Fruit fly (Drosophila melanogaster) whole organism, wandering third instar larva: Measurements from ENCODE around the gene Ufd4.
A peak's percentile ranks its signal among the peaks of the same experiment; 100 is the strongest.

Experiments
- Abd-B ChIP-seq: fragments of >200 bp; optimal IDR thresholded peaks from 2 replicates; lab custom pipeline; 2017; ENCODE audit warnings: missing biosample characterization, missing genetic modification characterization
- CG32264 ChIP-seq: fragments of 200-800 bp; sonication (Bioruptor generic); optimal IDR thresholded peaks from 2 replicates; lab custom pipeline; 2016; ENCODE audit warnings: missing biosample characterization, missing genetic modification characterization
- CrebA ChIP-seq: fragments of 200-800 bp; sonication (Bioruptor generic); optimal IDR thresholded peaks from 2 replicates; lab custom pipeline; 2016; ENCODE audit warnings: missing biosample characterization, mild to moderate bottlenecking, missing genetic modification characterization, borderline replicate concordance
- Dif ChIP-seq: fragments of 200-275, 200-300 bp; sonication (Bioruptor generic); optimal IDR thresholded peaks from 2 replicates; lab custom pipeline; 2018; ENCODE audit warnings: missing biosample characterization, missing genetic modification characterization; ENCODE audit not compliant: partially characterized antibody
- HLH106 ChIP-seq: fragments of 200-800 bp; optimal IDR thresholded peaks from 3 replicates; lab custom pipeline; 2019; ENCODE audit warnings: missing biosample characterization, mild to moderate bottlenecking, missing genetic modification characterization, moderate library complexity
- Hnf4 ChIP-seq: fragments of 200-800 bp; sonication (Bioruptor generic); optimal IDR thresholded peaks from 2 replicates; lab custom pipeline; 2016; ENCODE audit warnings: missing biosample characterization, mild to moderate bottlenecking, missing genetic modification characterization
- Hr78 ChIP-seq: fragments of >200 bp; optimal IDR thresholded peaks from 2 replicates; lab custom pipeline; 2017; ENCODE audit warnings: missing biosample characterization, missing genetic modification characterization
- Hr83 ChIP-seq: fragments of 200-300 bp; sonication (Bioruptor generic); optimal IDR thresholded peaks from 2 replicates; lab custom pipeline; 2016; ENCODE audit warnings: missing biosample characterization, mild to moderate bottlenecking, missing genetic modification characterization, moderate library complexity; ENCODE audit not compliant: poor library complexity, severe bottlenecking
- Jra ChIP-seq: sonication (Bioruptor generic); optimal IDR thresholded peaks from 2 replicates; lab custom pipeline; 2016; ENCODE audit warnings: missing biosample characterization, missing genetic modification characterization
- Mio ChIP-seq: sonication (Bioruptor generic); optimal IDR thresholded peaks from 2 replicates; lab custom pipeline; 2016; ENCODE audit warnings: missing biosample characterization, missing genetic modification characterization
- Myc ChIP-seq: fragments of >200 bp; optimal IDR thresholded peaks from 2 replicates; lab custom pipeline; 2017
- Rel ChIP-seq, 2 experiments: fragments of 200-800 bp; sonication (Bioruptor generic) in 1 of 2; optimal IDR thresholded peaks; 2 replicates in 1 of 2; 3 replicates in 1 of 2; lab custom pipeline; 2016 to 2019; ENCODE audit warnings: mild to moderate bottlenecking in 2 of 2, missing biosample characterization in 2 of 2, missing genetic modification characterization in 2 of 2, moderate library complexity in 1 of 2
- Sp1 ChIP-seq: fragments of 200-800 bp; sonication (Bioruptor generic); optimal IDR thresholded peaks from 3 replicates; lab custom pipeline; 2019; ENCODE audit warnings: missing biosample characterization, mild to moderate bottlenecking, missing genetic modification characterization, moderate library complexity
- Vsx2 ChIP-seq: fragments of 200-300, 225-300 bp; sonication (Bioruptor generic); optimal IDR thresholded peaks from 2 replicates; lab custom pipeline; 2018; ENCODE audit warnings: missing biosample characterization, missing genetic modification characterization; ENCODE audit not compliant: partially characterized antibody
- br ChIP-seq: fragments of 200-800 bp; sonication (Bioruptor generic); optimal IDR thresholded peaks from 2 replicates; lab custom pipeline; 2016; ENCODE audit warnings: missing biosample characterization, missing genetic modification characterization
- dmrt93B ChIP-seq: fragments of 200-800 bp; sonication (Bioruptor generic); optimal IDR thresholded peaks from 2 replicates; lab custom pipeline; 2018; ENCODE audit warnings: missing biosample characterization, mild to moderate bottlenecking, missing genetic modification characterization
- dsf ChIP-seq: sonication (Bioruptor generic); optimal IDR thresholded peaks from 2 replicates; lab custom pipeline; 2016; ENCODE audit warnings: missing biosample characterization, missing genetic modification characterization, borderline replicate concordance
- ey ChIP-seq: fragments of 200-800 bp; sonication (Bioruptor generic); optimal IDR thresholded peaks from 2 replicates; lab custom pipeline; 2016; ENCODE audit warnings: missing biosample characterization, missing genetic modification characterization
- foxo ChIP-seq, 2 experiments: fragments of 200-800 bp; sonication (Bioruptor generic); optimal IDR thresholded peaks; 2 replicates in 1 of 2; 3 replicates in 1 of 2; lab custom pipeline; 2016 to 2017; ENCODE audit warnings: missing biosample characterization in 2 of 2, missing genetic modification characterization in 2 of 2
- fru ChIP-seq: fragments of 200-800 bp; sonication (Bioruptor generic); optimal IDR thresholded peaks from 3 replicates; lab custom pipeline; 2016; ENCODE audit warnings: missing biosample characterization, mild to moderate bottlenecking, missing genetic modification characterization
- h ChIP-seq: fragments of 200-800 bp; sonication (Bioruptor generic); optimal IDR thresholded peaks from 3 replicates; lab custom pipeline; 2016; ENCODE audit warnings: missing biosample characterization, mild to moderate bottlenecking, missing genetic modification characterization
- jim ChIP-seq: fragments of 175-275, 200-325 bp; sonication (Bioruptor generic); optimal IDR thresholded peaks from 2 replicates; lab custom pipeline; 2016; ENCODE audit warnings: missing biosample characterization, mild to moderate bottlenecking, missing genetic modification characterization
- lola ChIP-seq: fragments of >200 bp; optimal IDR thresholded peaks from 2 replicates; lab custom pipeline; 2017; ENCODE audit warnings: missing biosample characterization, missing genetic modification characterization
- rgr ChIP-seq: fragments of 200-800 bp; sonication (Bioruptor generic); optimal IDR thresholded peaks from 3 replicates; lab custom pipeline; 2016; ENCODE audit warnings: missing biosample characterization, mild to moderate bottlenecking, missing genetic modification characterization
- sage ChIP-seq: fragments of 200-800 bp; sonication (Bioruptor generic); optimal IDR thresholded peaks from 2 replicates; lab custom pipeline; 2016; ENCODE audit warnings: missing biosample characterization, mild to moderate bottlenecking, missing genetic modification characterization
- tai ChIP-seq: sonication (Bioruptor generic); optimal IDR thresholded peaks from 2 replicates; lab custom pipeline; 2016; ENCODE audit warnings: missing biosample characterization, missing genetic modification characterization
- woc ChIP-seq: sonication (Bioruptor generic); optimal IDR thresholded peaks from 2 replicates; lab custom pipeline; 2016; ENCODE audit warnings: missing biosample characterization, mild to moderate bottlenecking, missing genetic modification characterization

The Ufd4 gene

dm6 chr2L:10315888-10316287 is 23.7 kb upstream of the Ufd4 start:
- TF ChIP-seq jim (GFP tag; lab: Kevin White, UChicago): no peak
- TF ChIP-seq Sp1 (GFP tag; lab: Kevin White, UChicago): no peak
- TF ChIP-seq Hnf4 (GFP tag; lab: Kevin White, UChicago): no peak
- no peak for TF ChIP-seq Abd-B (GFP tag; lab: Kevin White, UChicago)
- TF ChIP-seq Myc (lab: Kevin White, UChicago): no peak
- no peak for TF ChIP-seq h (GFP tag; lab: Kevin White, UChicago)
- TF ChIP-seq sage (GFP tag; lab: Kevin White, UChicago): no peak
- no peak for TF ChIP-seq CrebA
- TF ChIP-seq Dif: no peak
- TF ChIP-seq br (GFP tag; lab: Kevin White, UChicago): no peak
- TF ChIP-seq fru (GFP tag; lab: Kevin White, UChicago): no peak
- no peak for TF ChIP-seq Rel (GFP tag; optimal IDR thresholded peaks at IDR 0.05; lab: Kevin White, UChicago)
- no peak for TF ChIP-seq Rel (tag; optimal IDR thresholded peaks at IDR 0.05; lab: Kevin White, UChicago)
- TF ChIP-seq Hr78: no peak
- TF ChIP-seq CG32264: no peak
- TF ChIP-seq lola (GFP tag; lab: Kevin White, UChicago): no peak
- TF ChIP-seq dsf (GFP tag; lab: Kevin White, UChicago): no peak
- TF ChIP-seq Hr83: no peak
- TF ChIP-seq, all 38 proteins: peak for 0

dm6 chr2L:10314327-10315210 is 22.4 kb upstream of the Ufd4 start, which contains the start of the genes Usp14 and CG4972:
Gene Usp14, minus strand, starts transcription at chr2L:10314396.
Gene CG4972, plus strand, starts transcription at chr2L:10314792.
- no peak for TF ChIP-seq dmrt93B (GFP tag; lab: Kevin White, UChicago)
- no peak for TF ChIP-seq br (GFP tag; lab: Kevin White, UChicago)
- TF ChIP-seq Mio: no peak
- TF ChIP-seq CrebA: no peak
- no peak for TF ChIP-seq CG32264
- TF ChIP-seq sage (GFP tag; lab: Kevin White, UChicago): no peak
- no peak for TF ChIP-seq ey (GFP tag; lab: Kevin White, UChicago)
- no peak for TF ChIP-seq jim (GFP tag; lab: Kevin White, UChicago)
- peak; percentile 8 for TF ChIP-seq HLH106 (tag; lab: Kevin White, UChicago)
- no peak for TF ChIP-seq tai (GFP tag; lab: Kevin White, UChicago)
- TF ChIP-seq Jra (GFP tag; lab: Kevin White, UChicago): no peak
- TF ChIP-seq woc (GFP tag; lab: Kevin White, UChicago): peak; percentile 69

dm6 chr2L:10311822-10312221 is 19.7 kb upstream of the Ufd4 start:
- TF ChIP-seq Mio: no peak
- no peak for TF ChIP-seq foxo (GFP tag; optimal IDR thresholded peaks at IDR 0.05; lab: Kevin White, UChicago)
- peak; percentile 10 for TF ChIP-seq Myc (lab: Kevin White, UChicago)
- peak; percentile 47 for TF ChIP-seq sage (GFP tag; lab: Kevin White, UChicago)
- no peak for TF ChIP-seq rgr
- TF ChIP-seq Rel (GFP tag; optimal IDR thresholded peaks at IDR 0.05; lab: Kevin White, UChicago): no peak
- no peak for TF ChIP-seq Rel (tag; optimal IDR thresholded peaks at IDR 0.05; lab: Kevin White, UChicago)
- TF ChIP-seq Dif: no peak
- TF ChIP-seq tai (GFP tag; lab: Kevin White, UChicago): peak; percentile 1
- TF ChIP-seq fru (GFP tag; lab: Kevin White, UChicago): no peak

dm6 chr2L:10310614-10311382 is 18.6 kb upstream of the Ufd4 start, which contains the start of gene Cdk5alpha:
Gene Cdk5alpha, minus strand, starts transcription at chr2L:10310956.
- TF ChIP-seq tai (GFP tag; lab: Kevin White, UChicago) (peak; percentile 59), rgr (no peak), Vsx2 (GFP tag; lab: Kevin White, UChicago) (no peak), Hr83 (peak; percentile 6), Rel (GFP tag; optimal IDR thresholded peaks at IDR 0.05; lab: Kevin White, UChicago) (no peak), Rel (tag; optimal IDR thresholded peaks at IDR 0.05; lab: Kevin White, UChicago) (no peak), Jra (GFP tag; lab: Kevin White, UChicago) (no peak), ey (GFP tag; lab: Kevin White, UChicago) (no peak), Hnf4 (GFP tag; lab: Kevin White, UChicago) (peak; percentile 33)
